Worm (Caenorhabditis elegans): ENCODE data around the gene F20C5.6.
A peak's percentile ranks its signal among the peaks of the same experiment; 100 is the strongest.

F20C5.6 gene

ce11 chrIV:8740952-8741438, 32.0 kb downstream of the F20C5.6 start, which contains the start of gene F21D5.6:
Gene F21D5.6 (minus strand): TSS chrIV:8741388.
- TF ChIP-seq egl-27 (tag; optimal IDR thresholded peaks at IDR 0.05) (no peak), elt-3 (tag; optimal IDR thresholded peaks at IDR 0.05) (no peak), ceh-63 (GFP tag; optimal IDR thresholded peaks at IDR 0.05) (no peak), lin-39 (tag; optimal IDR thresholded peaks at IDR 0.05) (no peak), mab-9 (GFP tag; IDR thresholded peaks at IDR 0.05) (no peak), tlp-1 (tag; optimal IDR thresholded peaks at IDR 0.05) (no peak), ces-1 (GFP tag; optimal IDR thresholded peaks at IDR 0.05) (no peak), isw-1 (GFP tag; IDR thresholded peaks at IDR 0.05) (no peak), mdl-1 (tag; optimal IDR thresholded peaks at IDR 0.05) (no peak)

ce11 chrIV:8739926-8740325, 33.1 kb downstream of the F20C5.6 start, which contains the start of gene mrps-33:
Gene mrps-33 (minus strand): TSS chrIV:8740026.
- TF ChIP-seq nhr-12 (tag; optimal IDR thresholded peaks at IDR 0.05) = no peak
- no peak for TF ChIP-seq zag-1 (tag; optimal IDR thresholded peaks at IDR 0.05)
- no peak for TF ChIP-seq efl-1 (optimal IDR thresholded peaks at IDR 0.05)
- TF ChIP-seq efl-1 (GFP tag; optimal IDR thresholded peaks at IDR 0.05 in 1 of 2) = no peak
- TF ChIP-seq fkh-4 (tag; optimal IDR thresholded peaks at IDR 0.05; ENCODE audit: borderline replicate concordance) = no peak
- no peak for TF ChIP-seq Y116A8C.19 (tag; optimal IDR thresholded peaks at IDR 0.05; ENCODE audit: borderline replicate concordance)
- no peak for TF ChIP-seq mdl-1 (tag; optimal IDR thresholded peaks at IDR 0.05)

- TF ChIP-seq ets-5 (GFP tag; IDR thresholded peaks at IDR 0.05) (no peak), sox-4 (tag; optimal IDR thresholded peaks at IDR 0.05) (no peak), jun-1 (tag; optimal IDR thresholded peaks at IDR 0.05) (no peak), fkh-8 (tag; optimal IDR thresholded peaks at IDR 0.05) (no peak), unc-130 (tag; optimal IDR thresholded peaks at IDR 0.05) (no peak), unc-30 (tag; optimal IDR thresholded peaks at IDR 0.05) (no peak), nhr-90 (tag; optimal IDR thresholded peaks at IDR 0.05; ENCODE audit: poor library complexity) (no peak), snpc-4 (tag; optimal IDR thresholded peaks at IDR 0.05) (no peak), aha-1 (tag; optimal IDR thresholded peaks at IDR 0.05) (no peak)
Measured at ce11 chrIV:8739294-8739693, 33.7 kb downstream of the F20C5.6 start, which contains the start of gene F21D5.5. Gene F21D5.5 (minus strand): TSS chrIV:8739394.

- TF ChIP-seq dpl-1 (GFP tag; optimal IDR thresholded peaks at IDR 0.05) = no peak
- no peak for TF ChIP-seq efl-1 (optimal IDR thresholded peaks at IDR 0.05)
- peak in 1 of 2 experiments; percentile 45 for TF ChIP-seq efl-1 (GFP tag; optimal IDR thresholded peaks at IDR 0.05 in 1 of 2)
- TF ChIP-seq swsn-7 (tag; optimal IDR thresholded peaks at IDR 0.05) = no peak
Measured at ce11 chrIV:8737787-8738186, 35.2 kb downstream of the F20C5.6 start, which contains the start of gene F21D5.4. Gene F21D5.4 (plus strand): TSS chrIV:8738087.

- TF ChIP-seq nhr-85 (tag) = peak; percentile 72
- peak; percentile 4 for TF ChIP-seq swsn-7 (tag; optimal IDR thresholded peaks at IDR 0.05)
- peak; percentile 17 to 21 for TF ChIP-seq lin-35 (GFP tag; optimal IDR thresholded peaks at IDR 0.05)
- TF ChIP-seq efl-1 (optimal IDR thresholded peaks at IDR 0.05) = peak; percentile 25 to 38
- no peak for TF ChIP-seq efl-1 (GFP tag; optimal IDR thresholded peaks at IDR 0.05 in 1 of 2)
- no peak for TF ChIP-seq C34B4.2 (tag; optimal IDR thresholded peaks at IDR 0.05)
- peak in 1 of 2 experiments; percentile 31 for TF ChIP-seq lsy-2 (tag; optimal IDR thresholded peaks at IDR 0.05)
- no peak for TF ChIP-seq unc-130 (tag; optimal IDR thresholded peaks at IDR 0.05)
- no peak for TF ChIP-seq tlp-1 (tag; optimal IDR thresholded peaks at IDR 0.05)
Measured at ce11 chrIV:8737354-8737753, 35.7 kb downstream of the F20C5.6 start.

DNA sequence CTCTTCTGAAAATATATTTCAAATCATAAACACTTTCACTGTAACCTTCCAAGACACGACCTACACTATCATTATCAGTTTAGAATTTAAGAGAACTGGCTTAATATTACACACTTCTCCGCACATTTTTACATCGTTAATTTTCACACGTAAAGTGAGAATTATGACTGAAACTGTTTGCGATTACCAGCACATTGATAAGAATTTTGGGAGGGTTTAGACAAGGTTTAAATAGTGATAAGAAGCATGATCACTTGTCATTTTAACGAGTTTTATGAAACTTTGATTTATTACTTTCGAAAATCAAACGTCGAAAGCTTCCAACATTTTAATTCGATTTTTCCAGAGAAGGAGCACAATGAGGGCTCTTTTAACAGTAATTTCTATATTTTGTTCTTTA, 42.5 kb downstream of the F20C5.6 start, which contains the start of gene F21D5.3:
Gene F21D5.3 (plus strand): TSS at position 347 of the 400 bp plus-strand sequence.
- TF ChIP-seq elt-2 (tag; optimal IDR thresholded peaks at IDR 0.05) (peak; percentile 93), unc-30 (tag; optimal IDR thresholded peaks at IDR 0.05) (no peak), lin-35 (GFP tag; optimal IDR thresholded peaks at IDR 0.05) (peak in 1 of 2 experiments; percentile 42), pqm-1 (tag; optimal IDR thresholded peaks at IDR 0.05) (peak; percentile 43), nhr-71 (tag; optimal IDR thresholded peaks at IDR 0.05) (peak; percentile 11), grh-1 (GFP tag; IDR thresholded peaks at IDR 0.05) (no peak), vab-15 (tag; optimal IDR thresholded peaks at IDR 0.05) (no peak), nhr-20 (tag; optimal IDR thresholded peaks at IDR 0.05) (no peak)
